Fruit fly (Drosophila melanogaster) whole organism, embryonic: Measurements from ENCODE around the gene MAGE.
A peak's percentile ranks its signal among the peaks of the same experiment; 100 is the strongest.

ENCODE experiments used
- Aef1 ChIP-seq: fragments of 200-800 bp; sonication (Bioruptor generic); IDR thresholded peaks from 3 replicates; pipeline ENCODE4 v1.3.6; 2022; ENCODE audit warnings: missing biosample characterization, missing genetic modification characterization
- Asciz ChIP-seq: fragments of 200-800 bp; sonication (Bioruptor generic); optimal IDR thresholded peaks from 2 replicates; lab custom pipeline; 2017; ENCODE audit warnings: missing biosample characterization, mild to moderate bottlenecking, missing genetic modification characterization, missing genetic modification reagents
- CG13296 ChIP-seq: fragments of 200-800 bp; sonication (Bioruptor generic); optimal IDR thresholded peaks from 3 replicates; lab custom pipeline; 2018; ENCODE audit warnings: missing biosample characterization, mild to moderate bottlenecking, missing genetic modification characterization
- CG13894 ChIP-seq: fragments of 200-800 bp; sonication (Bioruptor generic); optimal IDR thresholded peaks from 3 replicates; lab custom pipeline; 2018; ENCODE audit warnings: missing biosample characterization, mild to moderate bottlenecking, missing genetic modification characterization, moderate library complexity
- CG15011 ChIP-seq: fragments of 200-800 bp; sonication (Bioruptor generic); optimal IDR thresholded peaks from 3 replicates; lab custom pipeline; 2018; ENCODE audit warnings: missing biosample characterization, mild to moderate bottlenecking, missing genetic modification characterization
- CG1647 ChIP-seq: fragments of 200-800 bp; sonication (Bioruptor generic); optimal IDR thresholded peaks from 3 replicates; lab custom pipeline; 2016; ENCODE audit warnings: missing biosample characterization, missing genetic modification characterization
- CG16813 ChIP-seq: fragments of 200-800 bp; sonication (Bioruptor generic); IDR thresholded peaks from 3 replicates; pipeline ENCODE4 v1.3.6; 2022; ENCODE audit warnings: missing biosample characterization, missing genetic modification characterization; ENCODE audit not compliant: partially characterized antibody
- CG17328 ChIP-seq: fragments of 200-800 bp; sonication (Bioruptor generic); IDR thresholded peaks from 2 replicates; pipeline ENCODE4 v1.3.6; 2022; ENCODE audit warnings: missing biosample characterization, missing genetic modification characterization
- CG17359 ChIP-seq: fragments of 200-800 bp; sonication (Bioruptor generic); optimal IDR thresholded peaks from 3 replicates; lab custom pipeline; 2018; ENCODE audit warnings: missing biosample characterization, mild to moderate bottlenecking, missing genetic modification characterization, moderate library complexity
- CG30431 ChIP-seq: fragments of 200-800 bp; sonication (Bioruptor generic); optimal IDR thresholded peaks from 2 replicates; lab custom pipeline; 2017; ENCODE audit warnings: missing biosample characterization, missing genetic modification characterization
- CG31441 ChIP-seq: fragments of 200-800 bp; sonication (Bioruptor generic); IDR thresholded peaks from 2 replicates; pipeline ENCODE4 v1.3.6; 2022; ENCODE audit warnings: missing biosample characterization, missing genetic modification characterization
- CG4282 ChIP-seq: fragments of 200-800 bp; sonication (Bioruptor generic); optimal IDR thresholded peaks from 2 replicates; lab custom pipeline; 2016; ENCODE audit warnings: missing biosample characterization, missing genetic modification characterization
- CG43689 ChIP-seq: fragments of 200-800 bp; sonication (Bioruptor generic); IDR thresholded peaks from 2 replicates; pipeline ENCODE4 v1.3.6; 2022; ENCODE audit warnings: missing biosample characterization, missing genetic modification characterization
- CG4424 ChIP-seq: fragments of 200-800 bp; sonication (Bioruptor generic); optimal IDR thresholded peaks from 3 replicates; lab custom pipeline; 2016; ENCODE audit warnings: missing biosample characterization, missing genetic modification characterization
- CG4730 ChIP-seq: fragments of 200-800 bp; sonication (Bioruptor generic); IDR thresholded peaks from 2 replicates; pipeline ENCODE4 v1.3.6; 2022; ENCODE audit warnings: missing biosample characterization, missing genetic modification characterization
- CG5245 ChIP-seq: fragments of 200-800 bp; sonication (Bioruptor generic); optimal IDR thresholded peaks from 3 replicates; lab custom pipeline; 2016; ENCODE audit warnings: missing biosample characterization, missing genetic modification characterization
- CG6689 ChIP-seq: fragments of 200-800 bp; sonication (Bioruptor generic); IDR thresholded peaks from 2 replicates; pipeline ENCODE4 v1.3.6; 2022; ENCODE audit warnings: missing biosample characterization, missing genetic modification characterization
- CG7357 ChIP-seq: fragments of 200-800 bp; sonication (Bioruptor generic); IDR thresholded peaks from 3 replicates; pipeline ENCODE4 v1.3.6; 2022; ENCODE audit warnings: missing biosample characterization, missing genetic modification characterization
- D ChIP-seq, 2 experiments: fragments of 200-800 bp in 1 of 2; fragments of >200 bp in 1 of 2; sonication (Bioruptor generic) in 1 of 2; optimal IDR thresholded peaks; 2 replicates in 1 of 2; 3 replicates in 1 of 2; lab custom pipeline; 2017; ENCODE audit warnings: mild to moderate bottlenecking in 1 of 2, missing biosample characterization in 1 of 2, missing genetic modification characterization in 1 of 2, missing genetic modification reagents in 1 of 2
- Elba2 ChIP-seq: fragments of 200-800 bp; sonication (Bioruptor generic); optimal IDR thresholded peaks from 3 replicates; lab custom pipeline; 2016; ENCODE audit warnings: missing biosample characterization, missing genetic modification characterization
- Gsc ChIP-seq: fragments of 200-800 bp; sonication (Bioruptor generic); IDR thresholded peaks from 2 replicates; pipeline ENCODE4 v1.3.6; 2022; ENCODE audit warnings: missing biosample characterization, missing genetic modification characterization
- H15 ChIP-seq: fragments of 200-800 bp; sonication (Bioruptor generic); IDR thresholded peaks from 3 replicates; pipeline ENCODE4 v1.3.6; 2022; ENCODE audit warnings: missing biosample characterization, missing genetic modification characterization
- Hmx ChIP-seq: fragments of 200-800 bp; sonication (Bioruptor generic); optimal IDR thresholded peaks from 2 replicates; lab custom pipeline; 2016; ENCODE audit warnings: missing biosample characterization, missing genetic modification characterization
- Hr3 ChIP-seq: fragments of 200-800 bp; sonication (Bioruptor generic); optimal IDR thresholded peaks from 3 replicates; lab custom pipeline; 2016; ENCODE audit warnings: missing biosample characterization, missing genetic modification characterization
- Hr39 ChIP-seq: fragments of >200 bp; optimal IDR thresholded peaks from 2 replicates; lab custom pipeline; 2017
- Mrtf ChIP-seq: fragments of 200-800 bp; sonication (Bioruptor generic); IDR thresholded peaks from 3 replicates; pipeline ENCODE4 v1.3.6; 2022; ENCODE audit warnings: missing biosample characterization, missing genetic modification characterization
- Nf-YC ChIP-seq: fragments of 200-800 bp; optimal IDR thresholded peaks from 3 replicates; lab custom pipeline; 2019; ENCODE audit warnings: missing biosample characterization, mild to moderate bottlenecking, missing genetic modification characterization, moderate library complexity
- Pdp1 ChIP-seq, 2 experiments: fragments of 200-800 bp; sonication (Bioruptor generic); optimal IDR thresholded peaks; 3 replicates each; lab custom pipeline; 2016; ENCODE audit warnings: missing biosample characterization in 2 of 2, missing genetic modification characterization in 2 of 2, mild to moderate bottlenecking in 1 of 2, moderate library complexity in 1 of 2
- Scr ChIP-seq: fragments of 200-800 bp; sonication (Bioruptor generic); IDR thresholded peaks from 2 replicates; pipeline ENCODE4 v1.3.6; 2022; ENCODE audit warnings: missing biosample characterization, missing genetic modification characterization; ENCODE audit not compliant: partially characterized antibody
- Six4 ChIP-seq: fragments of 200-800 bp; sonication (Bioruptor generic); optimal IDR thresholded peaks from 2 replicates; lab custom pipeline; 2016; ENCODE audit warnings: missing biosample characterization, missing genetic modification characterization
- Sox102F ChIP-seq: fragments of 200-800 bp; sonication (Bioruptor generic); optimal IDR thresholded peaks from 2 replicates; lab custom pipeline; 2018; ENCODE audit warnings: missing biosample characterization, mild to moderate bottlenecking, missing genetic modification characterization, moderate library complexity
- Vsx1 ChIP-seq: fragments of 200-800 bp; sonication (Bioruptor generic); optimal IDR thresholded peaks from 2 replicates; lab custom pipeline; 2017; ENCODE audit warnings: missing biosample characterization, mild to moderate bottlenecking, missing genetic modification characterization, missing genetic modification reagents
- Xbp1 ChIP-seq: fragments of 200-800 bp; sonication (Bioruptor generic); optimal IDR thresholded peaks from 3 replicates; lab custom pipeline; 2016; ENCODE audit warnings: missing biosample characterization, mild to moderate bottlenecking, missing genetic modification characterization
- bcd ChIP-seq: fragments of 200-800 bp; sonication (Bioruptor generic); optimal IDR thresholded peaks from 2 replicates; lab custom pipeline; 2017; ENCODE audit warnings: missing biosample characterization, mild to moderate bottlenecking, missing genetic modification characterization
- crp ChIP-seq, 2 experiments: fragments of 200-800 bp; sonication (Bioruptor generic); optimal IDR thresholded peaks; 2 replicates in 1 of 2; 3 replicates in 1 of 2; lab custom pipeline; 2017; ENCODE audit warnings: missing biosample characterization in 2 of 2, missing genetic modification characterization in 2 of 2, mild to moderate bottlenecking in 1 of 2, moderate library complexity in 1 of 2
- fd3F ChIP-seq: fragments of 200-800 bp; sonication (Bioruptor generic); optimal IDR thresholded peaks from 2 replicates; lab custom pipeline; 2018; ENCODE audit warnings: missing biosample characterization, mild to moderate bottlenecking, missing genetic modification characterization, moderate library complexity
- fd64A ChIP-seq: fragments of 200-800 bp; sonication (Bioruptor generic); optimal IDR thresholded peaks from 3 replicates; lab custom pipeline; 2018; ENCODE audit warnings: missing biosample characterization, mild to moderate bottlenecking, missing genetic modification characterization
- gcm2 ChIP-seq: fragments of 200-800 bp; sonication (Bioruptor generic); optimal IDR thresholded peaks from 2 replicates; lab custom pipeline; 2016; ENCODE audit warnings: missing biosample characterization, missing genetic modification characterization
- hb ChIP-seq: fragments of 200-800 bp; sonication (Bioruptor generic); IDR thresholded peaks from 3 replicates; pipeline ENCODE4 v1.3.6; 2022; ENCODE audit warnings: missing biosample characterization, missing genetic modification characterization; ENCODE audit not compliant: partially characterized antibody
- jing ChIP-seq: fragments of 200-800 bp; sonication (Bioruptor generic); optimal IDR thresholded peaks from 2 replicates; lab custom pipeline; 2018; ENCODE audit warnings: missing biosample characterization, mild to moderate bottlenecking, missing genetic modification characterization
- nerfin-1 ChIP-seq: fragments of 200-800 bp; sonication (Bioruptor generic); optimal IDR thresholded peaks from 3 replicates; lab custom pipeline; 2019; ENCODE audit warnings: missing biosample characterization, mild to moderate bottlenecking, missing genetic modification characterization, moderate library complexity
- otp ChIP-seq: fragments of 200-800 bp; sonication (Bioruptor generic); IDR thresholded peaks from 3 replicates; pipeline ENCODE4, ENCODE4 v1.3.6; 2022; ENCODE audit warnings: missing biosample characterization, missing genetic modification characterization
- pfk ChIP-seq: fragments of 200-800 bp; sonication (Bioruptor generic); optimal IDR thresholded peaks from 2 replicates; lab custom pipeline; 2018; ENCODE audit warnings: missing biosample characterization, mild to moderate bottlenecking, missing genetic modification characterization, moderate library complexity
- ro ChIP-seq: fragments of 200-800 bp; sonication (Bioruptor generic); IDR thresholded peaks from 2 replicates; pipeline ENCODE4 v1.3.6; 2022; ENCODE audit warnings: missing biosample characterization, missing genetic modification characterization
- salm ChIP-seq: fragments of 200-800 bp; sonication (Bioruptor generic); optimal IDR thresholded peaks from 2 replicates; lab custom pipeline; 2018; ENCODE audit warnings: missing biosample characterization, mild to moderate bottlenecking, missing genetic modification characterization
- sens-2 ChIP-seq: fragments of 200-800 bp; sonication (Bioruptor generic); IDR thresholded peaks from 2 replicates; pipeline ENCODE4 v1.3.6; 2022; ENCODE audit warnings: missing biosample characterization, missing genetic modification characterization
- tin ChIP-seq: fragments of 200-800 bp; sonication (Bioruptor generic); optimal IDR thresholded peaks from 3 replicates; lab custom pipeline; 2016; ENCODE audit warnings: missing biosample characterization, missing genetic modification characterization
- ttk ChIP-seq: fragments of 200-800 bp; sonication (Bioruptor generic); IDR thresholded peaks from 2 replicates; pipeline ENCODE4 v2.1.2; 2022; ENCODE audit warnings: missing biosample characterization, missing genetic modification characterization
- z ChIP-seq: fragments of 200-800 bp; sonication (Bioruptor generic); IDR thresholded peaks from 3 replicates; pipeline ENCODE4 v1.3.6; 2022; ENCODE audit warnings: missing biosample characterization, missing genetic modification characterization
- zf30C ChIP-seq: fragments of 200-800 bp; sonication (Bioruptor generic); optimal IDR thresholded peaks from 3 replicates; lab custom pipeline; 2018; ENCODE audit warnings: missing biosample characterization, mild to moderate bottlenecking, missing genetic modification characterization

MAGE gene

DNA sequence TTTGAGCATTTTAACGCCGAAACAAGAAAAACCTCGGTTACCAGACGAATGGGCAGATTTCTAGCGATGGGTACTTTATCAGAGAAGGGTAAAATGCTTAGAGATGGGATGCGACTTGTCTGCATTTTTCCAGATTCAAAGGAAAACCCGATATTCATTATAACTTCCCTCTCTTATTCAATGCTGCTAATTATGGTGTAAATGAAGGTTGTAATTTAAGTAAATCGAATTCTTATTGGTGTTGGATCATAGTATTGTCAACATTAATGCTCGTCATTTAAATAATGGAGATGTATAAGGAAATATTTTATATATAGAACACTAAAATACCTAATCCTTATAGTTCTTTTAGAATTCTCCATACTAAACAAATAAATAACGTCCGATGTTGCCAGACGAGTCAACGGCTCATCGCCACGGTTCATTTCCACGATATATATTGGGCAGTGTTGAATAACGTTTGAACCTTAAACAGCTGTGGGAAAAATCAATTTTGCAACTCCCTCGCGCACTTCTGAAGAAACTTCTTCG lies 30.8 kb downstream of the MAGE start, which contains the start of the genes Alh and CG10098 (continued):
- TF ChIP-seq salm (no peak), Scr (GFP tag; lab: Robert Waterston, UW) (peak; percentile 85), CG7357 (GFP tag; lab: Robert Waterston, UW) (peak; percentile 66), CG31441 (GFP tag; lab: Robert Waterston, UW) (peak; percentile 78), Mrtf (peak; percentile 82; the same call in 2 of the 3 replicates), ttk (GFP tag; lab: Robert Waterston, UW) (peak; percentile 81), fd3F (GFP tag; lab: Kevin White, UChicago) (peak; percentile 77), CG6689 (GFP tag; lab: Robert Waterston, UW) (peak; percentile 73), Pdp1 (GFP tag; optimal IDR thresholded peaks at IDR 0.05; lab: Kevin White, UChicago) (peak; percentile 83 to 91), Xbp1 (GFP tag; lab: Kevin White, UChicago) (peak; percentile 93), CG13296 (GFP tag; lab: Kevin White, UChicago) (peak; percentile 43), CG15011 (GFP tag; lab: Kevin White, UChicago) (peak; percentile 60), CG17359 (tag; lab: Kevin White, UChicago) (peak; percentile 73), CG4282 (GFP tag; lab: Kevin White, UChicago) (peak; percentile 44), jing (peak; percentile 59), Hr39 (lab: Kevin White, UChicago) (no peak), tin (GFP tag; lab: Kevin White, UChicago) (peak; percentile 92), fd64A (GFP tag; lab: Kevin White, UChicago) (no peak), D (optimal IDR thresholded peaks at IDR 0.05; lab: Kevin White, UChicago) (no peak), D (GFP tag; optimal IDR thresholded peaks at IDR 0.05; lab: Kevin White, UChicago) (peak; percentile 77), gcm2 (peak; percentile 60), Nf-YC (tag; lab: Kevin White, UChicago) (peak; percentile 75), Sox102F (GFP tag; lab: Kevin White, UChicago) (peak; percentile 80), CG17328 (GFP tag; lab: Robert Waterston, UW) (peak; percentile 73), CG43689 (GFP tag; lab: Robert Waterston, UW) (peak; percentile 67), sens-2 (peak; percentile 59; the same call in 1 of the 2 replicates), zf30C (no peak), pfk (GFP tag; lab: Kevin White, UChicago) (no peak), CG13894 (tag; lab: Kevin White, UChicago) (peak; percentile 77), bcd (GFP tag; lab: Kevin White, UChicago) (peak; percentile 79), nerfin-1 (no peak), Gsc (GFP tag; lab: Robert Waterston, UW) (no peak; the same call in 1 of the 2 replicates), Hr3 (GFP tag; lab: Kevin White, UChicago) (peak; percentile 88), hb (GFP tag; lab: Robert Waterston, UW) (peak; percentile 72; the same call in 2 of the 3 replicates), H15 (GFP tag; lab: Robert Waterston, UW) (peak; percentile 62; the same call in 2 of the 3 replicates), CG30431 (GFP tag; lab: Kevin White, UChicago) (peak; percentile 74), Elba2 (GFP tag; lab: Kevin White, UChicago) (peak; percentile 78), Aef1 (peak; percentile 50), Six4 (GFP tag; lab: Kevin White, UChicago) (peak; percentile 70), CG4424 (peak; percentile 90), ro (GFP tag; lab: Robert Waterston, UW) (0 out of 2 replicates have a peak, but pooled peaks have one; percentile 34), z (no peak), crp (GFP tag; optimal IDR thresholded peaks at IDR 0.05; lab: Kevin White, UChicago) (peak; percentile 83 to 94), Asciz (GFP tag; lab: Kevin White, UChicago) (peak; percentile 60), otp (peak; percentile 75; the same call in 2 of the 3 replicates), CG16813 (GFP tag; lab: Robert Waterston, UW) (peak; percentile 82), CG1647 (peak; percentile 87), Vsx1 (GFP tag; lab: Kevin White, UChicago) (peak; percentile 85), CG4730 (peak; percentile 74), Hmx (GFP tag; lab: Kevin White, UChicago) (peak; percentile 75), CG5245 (GFP tag; lab: Kevin White, UChicago) (peak; percentile 68)
